Worm (Caenorhabditis elegans) whole organism, mixed stage, embryonic: ENCODE measurements around the gene ndub-8.

Experiments
- M03D4.4 ChIP-seq: sonication (generic microtip); optimal IDR thresholded peaks from 2 replicates; lab custom pipeline; 2017; ENCODE audit warnings: mild to moderate bottlenecking, missing genetic modification characterization, missing compliant biosample characterization
- bed-3 ChIP-seq: fragments of 200-800 bp; sonication (Bioruptor generic); optimal IDR thresholded peaks from 3 replicates; lab custom pipeline; 2018; ENCODE audit warnings: mild to moderate bottlenecking, missing genetic modification characterization, moderate library complexity, missing compliant biosample characterization
- blmp-1 ChIP-seq: fragments of 150-350 bp; optimal IDR thresholded peaks from 2 replicates; lab custom pipeline; 2014; ENCODE audit warnings: missing biosample characterization, missing genetic modification characterization
- ceh-39 ChIP-seq: fragments of 150-350 bp; optimal IDR thresholded peaks from 2 replicates; lab custom pipeline; 2014; ENCODE audit warnings: missing biosample characterization, missing genetic modification characterization
- ceh-43 ChIP-seq: fragments of 200-800 bp; sonication (Bioruptor generic); optimal IDR thresholded peaks from 2 replicates; lab custom pipeline; 2018; ENCODE audit warnings: mild to moderate bottlenecking, missing genetic modification characterization, moderate library complexity, missing compliant biosample characterization
- ceh-83 ChIP-seq: fragments of 200-800 bp; sonication (Bioruptor generic); optimal IDR thresholded peaks from 2 replicates; lab custom pipeline; 2018; ENCODE audit warnings: mild to moderate bottlenecking, missing genetic modification characterization, missing compliant biosample characterization
- ces-1 ChIP-seq: fragments of 150-350 bp; optimal IDR thresholded peaks from 2 replicates; lab custom pipeline; 2014; ENCODE audit warnings: missing biosample characterization, missing genetic modification reagents, missing genetic modification characterization
- cnd-1 ChIP-seq: fragments of 200-800 bp; sonication (Bioruptor generic); optimal IDR thresholded peaks from 2 replicates; lab custom pipeline; 2018; ENCODE audit warnings: mild to moderate bottlenecking, missing genetic modification characterization, missing compliant biosample characterization
- drap-1 ChIP-seq: fragments of 200-800 bp; sonication (Bioruptor generic); optimal IDR thresholded peaks from 3 replicates; lab custom pipeline; 2018; ENCODE audit warnings: mild to moderate bottlenecking, missing genetic modification characterization, missing compliant biosample characterization
- elt-1 ChIP-seq: sonication (generic microtip); optimal IDR thresholded peaks from 2 replicates; lab custom pipeline; 2017; ENCODE audit warnings: missing genetic modification characterization, mild to moderate bottlenecking, missing compliant biosample characterization, antibody characterized with exemption, moderate library complexity, borderline replicate concordance; ENCODE audit not compliant: insufficient read depth
- elt-3 ChIP-seq: fragments of 150-350 bp; optimal IDR thresholded peaks from 2 replicates; lab custom pipeline; 2014; ENCODE audit warnings: missing biosample characterization, missing genetic modification characterization
- flh-1 ChIP-seq: fragments of 200-800 bp; sonication (Bioruptor generic); optimal IDR thresholded peaks from 2 replicates; lab custom pipeline; 2018; ENCODE audit warnings: mild to moderate bottlenecking, missing genetic modification characterization, moderate library complexity, missing compliant biosample characterization
- ham-2 ChIP-seq: fragments of 200-800 bp; sonication (Bioruptor generic); optimal IDR thresholded peaks from 2 replicates; lab custom pipeline; 2018; ENCODE audit warnings: mild to moderate bottlenecking, missing genetic modification characterization, missing compliant biosample characterization
- hlh-1 ChIP-seq: fragments of 150-350 bp; optimal IDR thresholded peaks from 2 replicates; lab custom pipeline; 2014; ENCODE audit warnings: missing biosample characterization, missing genetic modification reagents, missing genetic modification characterization
- lin-13 ChIP-seq: fragments of 150-350 bp; optimal IDR thresholded peaks from 2 replicates; lab custom pipeline; 2014; ENCODE audit warnings: missing biosample characterization, missing genetic modification characterization
- lin-32 ChIP-seq: fragments of 200-800 bp; sonication (Bioruptor generic); optimal IDR thresholded peaks from 2 replicates; lab custom pipeline; 2018; ENCODE audit warnings: mild to moderate bottlenecking, missing genetic modification characterization, missing compliant biosample characterization
- lsy-2 ChIP-seq: fragments of 150-350 bp; optimal IDR thresholded peaks from 2 replicates; lab custom pipeline; 2014; ENCODE audit warnings: missing biosample characterization, missing genetic modification characterization
- mab-5 ChIP-seq: fragments of 150-350 bp; optimal IDR thresholded peaks from 2 replicates; lab custom pipeline; 2014; ENCODE audit warnings: missing biosample characterization, missing genetic modification characterization
- mep-1 ChIP-seq: fragments of 150-350 bp; optimal IDR thresholded peaks from 2 replicates; lab custom pipeline; 2017; ENCODE audit warnings: missing biosample characterization, missing genetic modification reagents, missing genetic modification characterization, inconsistent platforms
- mls-2 ChIP-seq: sonication (generic microtip); optimal IDR thresholded peaks from 2 replicates; lab custom pipeline; 2016; ENCODE audit warnings: mild to moderate bottlenecking, missing genetic modification characterization, moderate library complexity, missing compliant biosample characterization
- nhr-12 ChIP-seq: fragments of 150-350 bp; optimal IDR thresholded peaks from 2 replicates; lab custom pipeline; 2014; ENCODE audit warnings: missing biosample characterization, missing genetic modification characterization
- nhr-2 ChIP-seq: fragments of 150-350 bp; optimal IDR thresholded peaks from 2 replicates; lab custom pipeline; 2014; ENCODE audit warnings: missing biosample characterization, missing genetic modification characterization
- nhr-237 ChIP-seq: fragments of 150-350 bp; optimal IDR thresholded peaks from 2 replicates; lab custom pipeline; 2014; ENCODE audit warnings: missing biosample characterization, missing genetic modification characterization
- nhr-28 ChIP-seq: fragments of 150-350 bp; optimal IDR thresholded peaks from 2 replicates; lab custom pipeline; 2014; ENCODE audit warnings: missing biosample characterization, missing genetic modification characterization
- nhr-76 ChIP-seq: sonication (generic microtip); optimal IDR thresholded peaks from 2 replicates; lab custom pipeline; 2017; ENCODE audit warnings: missing biosample characterization, missing genetic modification characterization
- pha-4 ChIP-seq: fragments of 150-350 bp; optimal IDR thresholded peaks from 2 replicates; lab custom pipeline; 2018; ENCODE audit warnings: missing biosample characterization, missing genetic modification reagents, missing genetic modification characterization
- sem-2 ChIP-seq: fragments of 200-800 bp; sonication (Bioruptor generic); optimal IDR thresholded peaks from 2 replicates; lab custom pipeline; 2018; ENCODE audit warnings: mild to moderate bottlenecking, missing genetic modification characterization, missing compliant biosample characterization
- snpc-4 ChIP-seq: fragments of 150-350 bp; optimal IDR thresholded peaks from 2 replicates; lab custom pipeline; 2014; ENCODE audit warnings: missing biosample characterization, missing genetic modification characterization
- sptf-1 ChIP-seq: sonication (generic microtip); optimal IDR thresholded peaks from 2 replicates; lab custom pipeline; 2017; ENCODE audit warnings: mild to moderate bottlenecking, missing genetic modification characterization, moderate library complexity, missing compliant biosample characterization
- tbx-8 ChIP-seq: fragments of 200-800 bp; sonication (Bioruptor generic); optimal IDR thresholded peaks from 2 replicates; lab custom pipeline; 2018; ENCODE audit warnings: mild to moderate bottlenecking, missing genetic modification characterization, moderate library complexity, missing compliant biosample characterization
- unc-120 ChIP-seq: sonication (generic microtip); optimal IDR thresholded peaks from 2 replicates; lab custom pipeline; 2017; ENCODE audit warnings: missing genetic modification characterization, missing compliant biosample characterization; ENCODE audit not compliant: poor library complexity, severe bottlenecking
- unc-39 ChIP-seq: fragments of 150-350 bp; optimal IDR thresholded peaks from 2 replicates; lab custom pipeline; 2014; ENCODE audit warnings: missing biosample characterization, missing genetic modification characterization
- unc-62 ChIP-seq: fragments of 150-350 bp; optimal IDR thresholded peaks from 2 replicates; lab custom pipeline; 2014; ENCODE audit warnings: missing biosample characterization, missing genetic modification reagents, missing genetic modification characterization
- zip-8 ChIP-seq: fragments of 150-350 bp; optimal IDR thresholded peaks from 2 replicates; lab custom pipeline; 2014; ENCODE audit warnings: missing biosample characterization, missing genetic modification characterization
- ztf-11 ChIP-seq: fragments of 150-350 bp; optimal IDR thresholded peaks from 2 replicates; lab custom pipeline; 2014; ENCODE audit warnings: missing biosample characterization, missing genetic modification characterization

The ndub-8 gene

ce11 chrII:13886431-13886830 lies 13.8 kb downstream of the ndub-8 start:
- TF ChIP-seq mab-5 (tag; lab: Kevin White, UChicago) (no peak), bed-3 (GFP tag; lab: Kevin White, UChicago) (no peak), M03D4.4 (no peak), lin-32 (GFP tag; lab: Kevin White, UChicago) (no peak), lin-13 (no peak), elt-3 (no peak), hlh-1 (no peak), nhr-28 (tag; lab: Kevin White, UChicago) (no peak), unc-62 (GFP tag; lab: Kevin White, UChicago) (no peak), ceh-39 (tag; lab: Kevin White, UChicago) (no peak), tbx-8 (GFP tag; lab: Kevin White, UChicago) (no peak), ces-1 (no peak), zip-8 (tag; lab: Kevin White, UChicago) (no peak), ceh-83 (GFP tag; lab: Kevin White, UChicago) (no peak), nhr-2 (no peak), blmp-1 (tag; lab: Kevin White, UChicago) (no peak)

- TF ChIP-seq ceh-83 (GFP tag; lab: Kevin White, UChicago): no peak
- peak; percentile 2 for TF ChIP-seq ceh-39 (tag; lab: Kevin White, UChicago)
- TF ChIP-seq ztf-11 (tag; lab: Kevin White, UChicago): no peak
- peak; percentile 26 for TF ChIP-seq lin-13
- no peak for TF ChIP-seq zip-8 (tag; lab: Kevin White, UChicago)
- no peak for TF ChIP-seq unc-62 (GFP tag; lab: Kevin White, UChicago)
- TF ChIP-seq pha-4: no peak
- TF ChIP-seq drap-1 (GFP tag; lab: Kevin White, UChicago): no peak
- TF ChIP-seq bed-3 (GFP tag; lab: Kevin White, UChicago): no peak
- no peak for TF ChIP-seq elt-1 (tag; lab: Kevin White, UChicago)
- peak; percentile 1 for TF ChIP-seq mls-2 (tag; lab: Kevin White, UChicago)
- TF ChIP-seq cnd-1 (tag; lab: Kevin White, UChicago): no peak
- TF ChIP-seq nhr-76 (tag; lab: Kevin White, UChicago): no peak
- TF ChIP-seq ces-1: peak; percentile 94
- TF ChIP-seq blmp-1 (tag; lab: Kevin White, UChicago): no peak
- TF ChIP-seq lin-32 (GFP tag; lab: Kevin White, UChicago): no peak
- TF ChIP-seq elt-3: no peak
- peak; percentile 70 for TF ChIP-seq nhr-237
- TF ChIP-seq unc-120 (tag; lab: Kevin White, UChicago): no peak
- no peak for TF ChIP-seq snpc-4 (tag; lab: Kevin White, UChicago)
- no peak for TF ChIP-seq mab-5 (tag; lab: Kevin White, UChicago)
- TF ChIP-seq ham-2 (GFP tag; lab: Kevin White, UChicago): no peak
- TF ChIP-seq sptf-1 (tag; lab: Kevin White, UChicago): peak; percentile 32
- peak; percentile 1 for TF ChIP-seq hlh-1
- peak; percentile 68 for TF ChIP-seq lsy-2 (tag; lab: Kevin White, UChicago)
- no peak for TF ChIP-seq tbx-8 (GFP tag; lab: Kevin White, UChicago)
- TF ChIP-seq M03D4.4: no peak
- TF ChIP-seq nhr-2: no peak
- no peak for TF ChIP-seq flh-1 (GFP tag; lab: Kevin White, UChicago)
- no peak for TF ChIP-seq nhr-28 (tag; lab: Kevin White, UChicago)
- TF ChIP-seq ceh-43 (GFP tag; lab: Kevin White, UChicago): no peak
- peak; percentile 95 for TF ChIP-seq mep-1 (tag; lab: Kevin White, UChicago)
- no peak for TF ChIP-seq sem-2 (GFP tag; lab: Kevin White, UChicago)
- no peak for TF ChIP-seq unc-39 (tag; lab: Kevin White, UChicago)
- no peak for TF ChIP-seq nhr-12 (tag; lab: Kevin White, UChicago)
Measured at ce11 chrII:13888278-13888677, 15.6 kb downstream of the ndub-8 start, which contains the start of gene mcd-1. Gene mcd-1 (plus strand): TSS chrII:13888544.

ce11 chrII:13896279-13896774 lies 23.7 kb downstream of the ndub-8 start:
- no peak for TF ChIP-seq sptf-1 (tag; lab: Kevin White, UChicago)
- TF ChIP-seq ham-2 (GFP tag; lab: Kevin White, UChicago): no peak
- no peak for TF ChIP-seq ceh-43 (GFP tag; lab: Kevin White, UChicago)
- no peak for TF ChIP-seq mep-1 (tag; lab: Kevin White, UChicago)
- TF ChIP-seq lin-13: no peak
- no peak for TF ChIP-seq pha-4
- no peak for TF ChIP-seq tbx-8 (GFP tag; lab: Kevin White, UChicago)
- TF ChIP-seq mls-2 (tag; lab: Kevin White, UChicago): no peak
- no peak for TF ChIP-seq ceh-39 (tag; lab: Kevin White, UChicago)
- no peak for TF ChIP-seq elt-1 (tag; lab: Kevin White, UChicago)
- TF ChIP-seq nhr-76 (tag; lab: Kevin White, UChicago): no peak
